Fruit fly (Drosophila melanogaster) whole organism, adult: ENCODE results near the gene CG8149.
A peak's percentile ranks its signal among the peaks of the same experiment; 100 is the strongest.

Source experiments
- CG11617 ChIP-seq: fragments of 200-800 bp; sonication (Bioruptor generic); optimal IDR thresholded peaks from 2 replicates; lab custom pipeline; 2017; ENCODE audit warnings: mild to moderate bottlenecking, missing biosample characterization, missing genetic modification reagents, missing genetic modification characterization
- CG12768 ChIP-seq: fragments of 200-800 bp; sonication (Bioruptor generic); optimal IDR thresholded peaks from 2 replicates; lab custom pipeline; 2017; ENCODE audit warnings: missing biosample characterization, missing genetic modification characterization, mild to moderate bottlenecking, moderate library complexity, missing genetic modification reagents
- CG14711 ChIP-seq: fragments of 200-800 bp; sonication (Bioruptor generic); optimal IDR thresholded peaks from 2 replicates; lab custom pipeline; 2018; ENCODE audit warnings: missing biosample characterization, mild to moderate bottlenecking, missing genetic modification characterization, moderate library complexity
- CG1620 ChIP-seq: fragments of 200-800 bp; sonication (Bioruptor generic); optimal IDR thresholded peaks from 2 replicates; lab custom pipeline; 2016; ENCODE audit warnings: missing biosample characterization, missing genetic modification characterization
- CG33017 ChIP-seq: fragments of 200-800 bp; sonication (Bioruptor generic); optimal IDR thresholded peaks from 2 replicates; lab custom pipeline; 2018; ENCODE audit warnings: missing biosample characterization, mild to moderate bottlenecking, missing genetic modification characterization, moderate library complexity
- CG5204 ChIP-seq: fragments of 200-800 bp; sonication (Bioruptor generic); optimal IDR thresholded peaks from 2 replicates; lab custom pipeline; 2016; ENCODE audit warnings: missing biosample characterization, missing genetic modification characterization
- CG7045 ChIP-seq: fragments of 200-800 bp; sonication (Bioruptor generic); optimal IDR thresholded peaks from 2 replicates; lab custom pipeline; 2017; ENCODE audit warnings: missing biosample characterization, mild to moderate bottlenecking, missing genetic modification characterization
- CG7101 ChIP-seq: fragments of 200-800 bp; sonication (Bioruptor generic); optimal IDR thresholded peaks from 2 replicates; lab custom pipeline; 2018; ENCODE audit warnings: missing biosample characterization, mild to moderate bottlenecking, missing genetic modification characterization, moderate library complexity
- Clk ChIP-seq: fragments of 200-800 bp; sonication (Bioruptor generic); optimal IDR thresholded peaks from 2 replicates; lab custom pipeline; 2017; ENCODE audit warnings: missing biosample characterization, missing genetic modification characterization
- Crg-1 ChIP-seq: fragments of 200-800 bp; sonication (Bioruptor generic); optimal IDR thresholded peaks from 2 replicates; lab custom pipeline; 2016; ENCODE audit warnings: missing biosample characterization, missing genetic modification characterization
- Hr96 ChIP-seq: fragments of 200-800 bp; sonication (Bioruptor generic); optimal IDR thresholded peaks from 2 replicates; lab custom pipeline; 2016; ENCODE audit warnings: missing biosample characterization, missing genetic modification characterization
- Mnt ChIP-seq: fragments of 200-800 bp; sonication (Bioruptor generic); optimal IDR thresholded peaks from 2 replicates; lab custom pipeline; 2016; ENCODE audit warnings: missing biosample characterization, mild to moderate bottlenecking, missing genetic modification characterization
- bab1 ChIP-seq: fragments of 200-800 bp; sonication (Bioruptor generic); optimal IDR thresholded peaks from 3 replicates; lab custom pipeline; 2019; ENCODE audit warnings: missing biosample characterization, mild to moderate bottlenecking, missing genetic modification characterization, moderate library complexity
- cic ChIP-seq: fragments of 200-800 bp; sonication (Bioruptor generic); optimal IDR thresholded peaks from 2 replicates; lab custom pipeline; 2017; ENCODE audit warnings: missing biosample characterization, mild to moderate bottlenecking, missing genetic modification characterization, moderate library complexity
- cnc ChIP-seq, 2 experiments: fragments of >200 bp; optimal IDR thresholded peaks; 2 replicates each; lab custom pipeline; 2017
- kay ChIP-seq: fragments of 200-800 bp; sonication (Bioruptor generic); peaks from one replicate; lab custom pipeline; 2016; ENCODE audit warnings: missing biosample characterization, missing genetic modification characterization, borderline replicate concordance
- ovo ChIP-seq: fragments of 200-800 bp; sonication (Bioruptor generic); optimal IDR thresholded peaks from 2 replicates; lab custom pipeline; 2016; ENCODE audit warnings: missing biosample characterization, missing genetic modification characterization
- pad ChIP-seq: fragments of 200-800 bp; sonication (Bioruptor generic); optimal IDR thresholded peaks from 3 replicates; lab custom pipeline; 2017; ENCODE audit warnings: missing biosample characterization, missing genetic modification characterization, mild to moderate bottlenecking, moderate library complexity, missing genetic modification reagents
- tj ChIP-seq: fragments of 200-800 bp; sonication (Bioruptor generic); optimal IDR thresholded peaks from 3 replicates; lab custom pipeline; 2017; ENCODE audit warnings: missing biosample characterization, mild to moderate bottlenecking, missing genetic modification characterization, moderate library complexity
- toe ChIP-seq: fragments of 200-800 bp; sonication (Bioruptor generic); optimal IDR thresholded peaks from 2 replicates; lab custom pipeline; 2016; ENCODE audit warnings: missing biosample characterization, missing genetic modification characterization

Gene CG8149

DNA sequence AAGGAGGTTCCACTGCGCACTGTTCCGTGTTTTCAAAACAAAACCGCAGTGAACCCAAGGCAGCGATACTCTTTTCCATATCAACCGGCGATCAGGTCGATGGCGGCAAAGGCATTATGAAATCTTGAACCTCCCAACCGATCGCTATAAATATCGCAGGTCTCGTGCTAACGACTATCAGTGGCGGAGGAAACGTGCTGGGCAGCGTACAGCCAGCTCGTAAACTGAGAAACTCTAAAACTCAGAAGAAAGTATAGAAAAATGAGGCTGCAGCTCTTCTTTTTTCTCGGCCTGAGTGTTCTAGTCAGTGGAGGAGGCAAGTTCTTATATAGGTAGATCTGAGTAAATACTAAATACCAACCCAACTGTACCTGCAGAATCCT is 9.8 kb upstream of the CG8149 start, which contains the start of gene phu:
Gene phu, plus strand, starts transcription at position 175 of the 383 bp plus-strand sequence.
- no peak for TF ChIP-seq CG7045 (GFP tag; lab: Kevin White, UChicago)
- no peak for TF ChIP-seq Crg-1 (GFP tag; lab: Kevin White, UChicago)
- no peak for TF ChIP-seq cic (GFP tag; lab: Kevin White, UChicago)

DNA sequence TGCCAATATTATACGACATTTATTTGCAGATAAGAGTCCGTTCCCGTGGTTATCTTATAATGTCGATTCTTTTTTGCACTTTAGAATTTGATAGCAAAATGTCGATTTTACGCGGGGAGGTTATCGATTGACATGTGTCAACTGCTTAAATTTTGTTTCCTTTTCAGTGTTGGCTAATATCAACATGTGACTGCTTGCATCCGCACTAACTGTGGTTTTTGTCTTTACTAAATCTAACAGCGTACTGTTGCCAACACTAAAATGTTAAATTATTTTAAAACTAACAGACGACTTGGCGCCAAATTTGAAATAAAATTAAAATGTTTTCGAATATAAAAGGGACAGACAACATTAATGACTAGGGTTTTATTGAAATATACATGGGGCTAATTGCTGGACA is 7.7 kb upstream of the CG8149 start:
- TF ChIP-seq Mnt (GFP tag; lab: Kevin White, UChicago) (peak; percentile 83), CG12768 (GFP tag; lab: Kevin White, UChicago) (no peak), tj (GFP tag; lab: Kevin White, UChicago) (no peak), CG7045 (GFP tag; lab: Kevin White, UChicago) (peak; percentile 55), pad (GFP tag; lab: Kevin White, UChicago) (peak; percentile 72), CG5204 (GFP tag; lab: Kevin White, UChicago) (no peak), CG7101 (tag; lab: Kevin White, UChicago) (peak; percentile 90), CG14711 (peak; percentile 53), cnc (optimal IDR thresholded peaks at IDR 0.05; lab: Kevin White, UChicago) (no peak), CG33017 (tag; lab: Kevin White, UChicago) (peak; percentile 65), bab1 (GFP tag; lab: Kevin White, UChicago) (peak; percentile 85), cic (GFP tag; lab: Kevin White, UChicago) (peak; percentile 80), Crg-1 (GFP tag; lab: Kevin White, UChicago) (peak; percentile 90), Hr96 (GFP tag; lab: Kevin White, UChicago) (peak; percentile 78), toe (GFP tag; lab: Kevin White, UChicago) (peak; percentile 82), kay (GFP tag; lab: Kevin White, UChicago) (no peak), CG11617 (GFP tag; lab: Kevin White, UChicago) (peak; percentile 35), ovo (GFP tag; lab: Kevin White, UChicago) (peak; percentile 71), CG1620 (GFP tag; lab: Kevin White, UChicago) (peak; percentile 88)

DNA sequence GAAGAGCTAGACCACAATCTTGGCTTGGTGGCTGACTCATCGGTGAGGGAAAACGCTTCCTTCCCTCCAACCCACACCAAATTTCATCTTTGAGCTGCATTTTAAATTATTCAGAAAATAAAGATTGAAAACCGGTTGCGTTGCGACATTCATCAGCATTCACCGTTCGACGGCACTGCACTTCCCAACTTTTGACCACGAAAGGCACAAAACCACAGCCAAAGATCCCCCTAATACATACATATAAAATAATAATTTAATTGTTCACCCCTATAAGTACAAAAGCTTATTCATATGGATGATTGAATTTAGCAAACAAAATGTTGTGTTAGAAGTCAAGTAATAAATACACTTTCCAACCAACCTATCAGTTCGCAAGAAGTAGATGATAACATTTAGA is 5.2 kb upstream of the CG8149 start:
- TF ChIP-seq Hr96 (GFP tag; lab: Kevin White, UChicago): no peak
- TF ChIP-seq kay (GFP tag; lab: Kevin White, UChicago): peak; percentile 92

DNA sequence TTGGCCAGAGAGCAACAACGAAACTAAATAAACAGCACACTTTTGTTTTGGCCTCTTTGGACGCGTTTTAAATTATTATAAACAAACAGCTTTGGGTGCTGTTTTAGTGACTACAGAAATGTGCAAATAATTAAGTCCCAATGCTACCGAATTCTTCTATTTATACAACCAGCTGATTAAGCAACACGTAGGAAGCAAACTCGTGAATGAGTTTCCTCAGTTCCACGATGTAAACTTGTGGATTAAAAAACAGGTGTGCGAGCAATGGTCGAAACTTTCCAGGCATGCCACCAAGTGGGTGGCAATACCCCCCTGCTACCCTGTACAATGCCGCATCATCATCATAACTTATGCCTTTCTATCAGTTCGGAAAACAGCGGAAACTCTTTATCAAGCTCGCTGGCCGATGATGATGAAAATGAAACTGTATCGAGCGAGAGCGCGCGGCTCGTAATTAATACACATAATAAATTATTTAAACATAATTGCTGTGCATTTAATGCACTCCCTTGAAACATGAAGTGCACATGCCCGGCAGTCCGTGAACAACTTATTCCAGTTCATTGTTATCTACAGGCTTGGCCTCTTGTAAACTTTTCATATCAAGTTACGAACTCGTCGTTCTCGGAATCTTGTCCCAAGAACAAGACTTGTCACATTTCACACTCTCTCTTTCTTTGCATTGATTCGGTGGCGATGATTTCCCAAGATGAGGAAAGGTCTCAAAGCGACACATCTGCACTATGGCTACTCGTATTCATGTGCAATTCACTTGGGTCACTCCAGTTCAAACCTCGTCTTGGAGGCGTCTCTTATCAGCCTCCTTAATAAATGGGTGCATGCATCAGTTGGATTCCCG is 4.0 kb upstream of the CG8149 start:
- peak; percentile 37 for TF ChIP-seq kay (GFP tag; lab: Kevin White, UChicago)
- TF ChIP-seq tj (GFP tag; lab: Kevin White, UChicago): peak; percentile 17
- no peak for TF ChIP-seq cnc (optimal IDR thresholded peaks at IDR 0.05; lab: Kevin White, UChicago)

DNA sequence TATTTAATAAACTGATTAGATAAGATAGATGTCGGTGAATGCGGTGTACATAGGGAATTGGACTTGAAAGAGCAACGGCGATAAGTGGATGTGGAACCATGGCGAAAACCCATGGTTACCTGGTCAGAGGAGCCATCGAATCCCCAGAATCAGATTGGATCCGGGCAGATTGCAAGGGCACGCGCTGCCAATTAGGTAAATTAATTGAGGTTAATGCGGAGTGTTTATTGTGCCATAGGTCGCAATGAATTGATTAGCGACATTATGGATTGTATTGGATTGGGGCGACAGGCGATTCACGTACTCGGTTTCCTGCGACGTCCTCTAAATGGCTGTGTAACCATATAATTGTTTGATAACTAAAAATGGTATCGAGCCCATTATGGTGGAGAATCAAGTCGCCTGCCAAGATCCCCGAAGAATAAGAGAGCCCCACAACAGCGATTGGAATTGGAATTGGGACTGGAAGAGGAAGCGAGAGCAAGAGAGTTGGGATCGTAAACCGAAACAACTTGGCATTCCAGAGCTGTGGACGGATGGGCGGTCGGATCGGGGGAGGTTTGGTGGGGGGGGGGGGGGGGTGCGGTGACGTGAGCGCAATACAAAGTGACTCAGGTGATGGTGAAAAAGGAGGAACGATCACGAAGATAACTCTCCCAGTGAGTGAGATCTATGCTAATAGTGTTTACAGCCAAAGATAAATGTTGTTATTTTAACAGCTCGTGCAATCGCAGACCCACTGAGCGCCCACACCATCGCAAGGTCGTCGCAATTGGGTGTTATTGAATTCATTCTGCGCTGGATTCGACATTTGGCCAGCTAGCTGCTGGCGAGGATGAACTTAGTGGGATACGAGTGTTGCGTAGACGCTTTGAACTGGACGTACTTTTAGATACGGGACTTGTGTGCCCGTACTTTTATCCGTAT is 2.7 kb upstream of the CG8149 start:
- TF ChIP-seq Clk: no peak
- no peak for TF ChIP-seq CG14711
- TF ChIP-seq CG11617 (GFP tag; lab: Kevin White, UChicago): no peak
- peak; percentile 34 for TF ChIP-seq ovo (GFP tag; lab: Kevin White, UChicago)
- TF ChIP-seq Crg-1 (GFP tag; lab: Kevin White, UChicago): no peak

DNA sequence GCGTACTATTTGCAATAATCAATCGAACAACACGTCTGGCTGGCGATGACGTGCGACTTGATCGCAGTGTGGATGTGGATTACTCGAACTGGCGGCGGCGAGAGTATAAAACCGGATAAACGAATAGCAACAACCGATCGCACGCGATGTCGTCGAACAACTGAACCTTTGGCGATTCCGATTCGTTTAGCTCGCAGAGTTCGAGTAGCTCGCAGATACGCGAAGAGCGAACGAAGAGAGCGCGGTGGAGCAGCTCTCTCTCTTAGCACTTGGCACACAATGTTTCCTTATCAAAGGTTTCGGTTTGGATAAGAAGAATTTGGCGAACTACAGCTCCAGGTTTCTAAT is 2.1 kb upstream of the CG8149 start, which contains the start of gene RhoL:
Gene RhoL, minus strand, starts transcription at position 166 of the 348 bp plus-strand sequence.
- TF ChIP-seq tj (GFP tag; lab: Kevin White, UChicago): peak; percentile 47
- no peak for TF ChIP-seq Crg-1 (GFP tag; lab: Kevin White, UChicago)
- TF ChIP-seq CG5204 (GFP tag; lab: Kevin White, UChicago): no peak
- TF ChIP-seq Hr96 (GFP tag; lab: Kevin White, UChicago): no peak
- no peak for TF ChIP-seq CG7101 (tag; lab: Kevin White, UChicago)
- TF ChIP-seq CG11617 (GFP tag; lab: Kevin White, UChicago): peak; percentile 8
- TF ChIP-seq ovo (GFP tag; lab: Kevin White, UChicago): no peak
- TF ChIP-seq Mnt (GFP tag; lab: Kevin White, UChicago): peak; percentile 81
- no peak for TF ChIP-seq cnc (optimal IDR thresholded peaks at IDR 0.05; lab: Kevin White, UChicago)
- TF ChIP-seq Clk: no peak
- peak; percentile 67 for TF ChIP-seq bab1 (GFP tag; lab: Kevin White, UChicago)
- no peak for TF ChIP-seq kay (GFP tag; lab: Kevin White, UChicago)
- no peak for TF ChIP-seq CG1620 (GFP tag; lab: Kevin White, UChicago)
- peak; percentile 7 for TF ChIP-seq CG14711
- peak; percentile 79 for TF ChIP-seq CG12768 (GFP tag; lab: Kevin White, UChicago)
- TF ChIP-seq toe (GFP tag; lab: Kevin White, UChicago): no peak
- no peak for TF ChIP-seq pad (GFP tag; lab: Kevin White, UChicago)
- peak; percentile 82 for TF ChIP-seq cic (GFP tag; lab: Kevin White, UChicago)
- TF ChIP-seq CG33017 (tag; lab: Kevin White, UChicago): peak; percentile 54
- TF ChIP-seq CG7045 (GFP tag; lab: Kevin White, UChicago): no peak
